Worm (Caenorhabditis elegans): Measurements from ENCODE around the gene acdh-2.

ce11 chrII:5582309-5582708 lies 35.0 kb upstream of the acdh-2 start, which contains the start of gene T25E4.2:
- TF ChIP-seq egl-27 (tag; optimal IDR thresholded peaks at IDR 0.05) (no peak), ztf-11 (tag; optimal IDR thresholded peaks at IDR 0.05) (no peak), ztf-7 (tag; optimal IDR thresholded peaks at IDR 0.05) (no peak), aly-2 (tag; optimal IDR thresholded peaks at IDR 0.05) (no peak), zag-1 (tag; optimal IDR thresholded peaks at IDR 0.05) (no peak), Y48G9A.11 (GFP tag; IDR thresholded peaks at IDR 0.05) (no peak), daf-8 (GFP tag; IDR thresholded peaks at IDR 0.05) (no peak), ceh-62 (tag; optimal IDR thresholded peaks at IDR 0.05) (no peak)
